Worm (Caenorhabditis elegans) whole organism, L1 larva: Measurements from ENCODE around the gene C05C8.7.

Experiments
- C34B4.2 ChIP-seq: sonication (generic microtip); optimal IDR thresholded peaks from 2 replicates; lab custom pipeline; 2017; ENCODE audit warnings: mild to moderate bottlenecking, missing genetic modification characterization, missing compliant biosample characterization
- aha-1 ChIP-seq: fragments of 150-350 bp; optimal IDR thresholded peaks from 2 replicates; lab custom pipeline; 2014; ENCODE audit warnings: missing biosample characterization, missing genetic modification characterization
- alr-1 ChIP-seq: fragments of 200-800 bp; sonication (Bioruptor generic); optimal IDR thresholded peaks from 2 replicates; lab custom pipeline; 2018; ENCODE audit warnings: borderline replicate concordance, mild to moderate bottlenecking, missing genetic modification characterization, missing compliant biosample characterization
- ama-1 ChIP-seq: fragments of 150-350 bp; optimal IDR thresholded peaks from 2 replicates; lab custom pipeline; 2014
- blmp-1 ChIP-seq: fragments of 150-350 bp; optimal IDR thresholded peaks from 2 replicates; lab custom pipeline; 2014; ENCODE audit warnings: missing biosample characterization, missing genetic modification characterization
- ceh-63 ChIP-seq: fragments of 200-800 bp; sonication (Bioruptor generic); optimal IDR thresholded peaks from 2 replicates; lab custom pipeline; 2018; ENCODE audit warnings: mild to moderate bottlenecking, missing genetic modification characterization, missing compliant biosample characterization
- ceh-8 ChIP-seq: fragments of 200-800 bp; sonication (Bioruptor generic); optimal IDR thresholded peaks from 2 replicates; lab custom pipeline; 2018; ENCODE audit warnings: mild to moderate bottlenecking, missing genetic modification characterization, moderate library complexity, missing compliant biosample characterization
- ceh-88 ChIP-seq: fragments of 200-800 bp; sonication (Bioruptor generic); IDR thresholded peaks from 2 replicates; pipeline ENCODE4 v1.3.6; 2022; ENCODE audit warnings: missing genetic modification characterization, missing compliant biosample characterization
- ceh-90 ChIP-seq: sonication (generic microtip); optimal IDR thresholded peaks from 2 replicates; lab custom pipeline; 2016; ENCODE audit warnings: missing genetic modification characterization, missing compliant biosample characterization
- ces-1 ChIP-seq: fragments of 150-350 bp; optimal IDR thresholded peaks from 2 replicates; lab custom pipeline; 2014; ENCODE audit warnings: missing biosample characterization, missing genetic modification reagents, missing genetic modification characterization
- dpl-1 ChIP-seq, 3 experiments: fragments of 150-350 bp in 2 of 3; sonication (generic microtip) in 1 of 3; optimal IDR thresholded peaks; 2 replicates each; lab custom pipeline; 2014 to 2017; ENCODE audit warnings: missing biosample characterization in 3 of 3, missing genetic modification characterization in 3 of 3, missing genetic modification reagents in 3 of 3
- dsc-1 ChIP-seq: sonication (generic microtip); optimal IDR thresholded peaks from 2 replicates; lab custom pipeline; 2016; ENCODE audit warnings: mild to moderate bottlenecking, missing genetic modification characterization, missing compliant biosample characterization
- efl-1 ChIP-seq, 4 experiments: fragments of 150-350 bp; optimal IDR thresholded peaks in 3 of 4; peaks in 1 of 4; 1 replicate in 1 of 4; 2 replicates in 3 of 4; lab custom pipeline; 2014; ENCODE audit warnings: missing biosample characterization in 2 of 4, missing genetic modification characterization in 2 of 4, missing genetic modification reagents in 2 of 4
- efl-3 ChIP-seq: fragments of 200-800 bp; sonication (Bioruptor generic); optimal IDR thresholded peaks from 2 replicates; lab custom pipeline; 2018; ENCODE audit warnings: mild to moderate bottlenecking, missing genetic modification characterization, missing compliant biosample characterization
- egl-13 ChIP-seq: sonication (generic microtip); optimal IDR thresholded peaks from 2 replicates; lab custom pipeline; 2016; ENCODE audit warnings: missing genotype, missing genetic modification reagents, missing genetic modification characterization, missing compliant biosample characterization
- egl-27 ChIP-seq, 2 experiments: fragments of 150-350 bp in 1 of 2; sonication (generic microtip); optimal IDR thresholded peaks; 3 replicates each; lab custom pipeline; 2017 to 2018; ENCODE audit warnings: missing biosample characterization in 2 of 2, missing genetic modification characterization in 2 of 2, missing genetic modification reagents in 2 of 2
- fkh-10 ChIP-seq: sonication (generic microtip); optimal IDR thresholded peaks from 2 replicates; lab custom pipeline; 2017; ENCODE audit warnings: missing biosample characterization, missing genetic modification reagents, missing genetic modification characterization
- fkh-4 ChIP-seq: sonication (generic microtip); optimal IDR thresholded peaks from 2 replicates; lab custom pipeline; 2016; ENCODE audit warnings: missing compliant biosample characterization, missing genetic modification characterization, borderline replicate concordance
- fkh-8 ChIP-seq: sonication (generic microtip); optimal IDR thresholded peaks from 2 replicates; lab custom pipeline; 2016; ENCODE audit warnings: mild to moderate bottlenecking, missing genetic modification characterization, missing compliant biosample characterization
- hpl-2 ChIP-seq: fragments of 150-350 bp; optimal IDR thresholded peaks from 2 replicates; lab custom pipeline; 2014; ENCODE audit warnings: missing biosample characterization, missing genetic modification reagents, missing genetic modification characterization
- lin-13 ChIP-seq: fragments of 150-350 bp; optimal IDR thresholded peaks from 2 replicates; lab custom pipeline; 2014; ENCODE audit warnings: missing biosample characterization, missing genetic modification reagents, missing genetic modification characterization
- lin-14 ChIP-seq: fragments of 200-800 bp; sonication (Bioruptor generic); optimal IDR thresholded peaks from 2 replicates; lab custom pipeline; 2018; ENCODE audit warnings: mild to moderate bottlenecking, missing genetic modification characterization, moderate library complexity, missing compliant biosample characterization
- lin-35 ChIP-seq, 2 experiments: fragments of 150-350 bp; optimal IDR thresholded peaks; 2 replicates each; lab custom pipeline; 2014; ENCODE audit warnings: missing biosample characterization in 2 of 2, missing genetic modification characterization in 2 of 2, missing genetic modification reagents in 2 of 2
- lin-39 ChIP-seq: fragments of 150-350 bp; optimal IDR thresholded peaks from 2 replicates; lab custom pipeline; 2014; ENCODE audit warnings: missing biosample characterization, missing genetic modification reagents, missing genetic modification characterization
- lir-3 ChIP-seq: sonication (generic microtip); optimal IDR thresholded peaks from 2 replicates; lab custom pipeline; 2016; ENCODE audit warnings: mild to moderate bottlenecking, missing genetic modification characterization, moderate library complexity, missing compliant biosample characterization; ENCODE audit not compliant: poor library complexity
- lsy-2 ChIP-seq, 2 experiments: fragments of 150-350 bp; optimal IDR thresholded peaks; 2 replicates each; lab custom pipeline; 2014; ENCODE audit warnings: missing biosample characterization in 2 of 2, missing genetic modification characterization in 2 of 2
- mab-9 ChIP-seq: fragments of 200-800 bp; sonication (Bioruptor generic); IDR thresholded peaks from 2 replicates; pipeline ENCODE4 v1.3.6; 2022; ENCODE audit warnings: missing genetic modification reagents, missing genetic modification characterization, missing compliant biosample characterization
- mdl-1 ChIP-seq, 2 experiments: fragments of 150-350 bp; optimal IDR thresholded peaks; 2 replicates each; lab custom pipeline; 2014 to 2017; ENCODE audit warnings: missing biosample characterization in 2 of 2, missing genetic modification characterization in 2 of 2, inconsistent platforms in 1 of 2
- mef-2 ChIP-seq: fragments of 150-350 bp; optimal IDR thresholded peaks from 2 replicates; lab custom pipeline; 2014; ENCODE audit warnings: missing biosample characterization, missing genetic modification characterization
- nhr-19 ChIP-seq: fragments of 200-800 bp; sonication (Bioruptor generic); conservative IDR thresholded peaks from 2 replicates; pipeline ENCODE4 v1.3.6; 2022; ENCODE audit warnings: missing genetic modification characterization, missing compliant biosample characterization
- nhr-20 ChIP-seq: sonication (generic microtip); optimal IDR thresholded peaks from 2 replicates; lab custom pipeline; 2016; ENCODE audit warnings: mild to moderate bottlenecking, missing genetic modification characterization, missing compliant biosample characterization
- nhr-47 ChIP-seq: sonication (generic microtip); optimal IDR thresholded peaks from 2 replicates; lab custom pipeline; 2016; ENCODE audit warnings: mild to moderate bottlenecking, missing genetic modification characterization, moderate library complexity, missing compliant biosample characterization
- nhr-71 ChIP-seq: sonication (generic microtip); optimal IDR thresholded peaks from 2 replicates; lab custom pipeline; 2016; ENCODE audit warnings: mild to moderate bottlenecking, missing genetic modification characterization, moderate library complexity, missing compliant biosample characterization
- nhr-76 ChIP-seq: sonication (generic microtip); optimal IDR thresholded peaks from 2 replicates; lab custom pipeline; 2017; ENCODE audit warnings: missing biosample characterization, missing genetic modification characterization
- nhr-85 ChIP-seq: sonication (generic microtip); peaks from one replicate; lab custom pipeline; 2016; ENCODE audit warnings: missing genetic modification characterization, inconsistent platforms, missing compliant biosample characterization
- pqm-1 ChIP-seq: sonication (generic microtip); optimal IDR thresholded peaks from 3 replicates; lab custom pipeline; 2017; ENCODE audit warnings: missing biosample characterization, missing genetic modification characterization
- rnt-1 ChIP-seq: sonication (generic microtip); optimal IDR thresholded peaks from 2 replicates; lab custom pipeline; 2016; ENCODE audit warnings: mild to moderate bottlenecking, missing genetic modification characterization, moderate library complexity, missing compliant biosample characterization
- skn-1 ChIP-seq: fragments of 150-350 bp; optimal IDR thresholded peaks from 2 replicates; lab custom pipeline; 2014; ENCODE audit warnings: missing biosample characterization, missing genetic modification characterization
- sup-37 ChIP-seq: fragments of 200-800 bp; sonication (Bioruptor generic); optimal IDR thresholded peaks from 2 replicates; lab custom pipeline; 2018; ENCODE audit warnings: mild to moderate bottlenecking, missing genetic modification characterization, missing compliant biosample characterization
- tlp-1 ChIP-seq: fragments of 150-350 bp; optimal IDR thresholded peaks from 2 replicates; lab custom pipeline; 2014; ENCODE audit warnings: missing biosample characterization, missing genetic modification characterization
- unc-130 ChIP-seq: fragments of 150-350 bp; optimal IDR thresholded peaks from 2 replicates; lab custom pipeline; 2017; ENCODE audit warnings: missing biosample characterization, missing genetic modification characterization, inconsistent platforms
- unc-62 ChIP-seq: fragments of 150-350 bp; optimal IDR thresholded peaks from 2 replicates; lab custom pipeline; 2014; ENCODE audit warnings: missing biosample characterization, missing genetic modification reagents, missing genetic modification characterization
- unc-86 ChIP-seq: sonication (generic microtip); optimal IDR thresholded peaks from 2 replicates; lab custom pipeline; 2016; ENCODE audit warnings: missing genetic modification characterization, missing compliant biosample characterization
- unc-98 ChIP-seq: fragments of 200-800 bp; sonication (Bioruptor generic); IDR thresholded peaks from 2 replicates; pipeline ENCODE4 v1.3.6; 2022; ENCODE audit warnings: missing genetic modification characterization, missing compliant biosample characterization
- zip-4 ChIP-seq: fragments of 200-800 bp; sonication (Bioruptor generic); optimal IDR thresholded peaks from 2 replicates; lab custom pipeline; 2018; ENCODE audit warnings: mild to moderate bottlenecking, missing genetic modification characterization, moderate library complexity, missing compliant biosample characterization
- ztf-11 ChIP-seq, 2 experiments: sonication (generic microtip); optimal IDR thresholded peaks; 2 replicates each; lab custom pipeline; 2016 to 2017; ENCODE audit warnings: missing genetic modification characterization in 2 of 2, missing biosample characterization in 1 of 2, missing compliant biosample characterization in 1 of 2

Gene C05C8.7

ce11 chrV:7237133-7237532 is 9.7 kb downstream of the C05C8.7 start, which contains the start of gene hyls-1 (continued):
- TF ChIP-seq nhr-85 (tag; lab: Kevin White, UChicago), result peak; percentile 94
- TF ChIP-seq mef-2, result no peak
- no peak for TF ChIP-seq ama-1 (lab: Kevin White, UChicago)
- peak; percentile 74; the same call in 1 of the 2 replicates for TF ChIP-seq ceh-88 (GFP tag; lab: Robert Waterston, UW)
- peak; percentile 75 for TF ChIP-seq hpl-2
- TF ChIP-seq egl-27 (tag; optimal IDR thresholded peaks at IDR 0.05; lab: Kevin White, UChicago), result no peak
- peak; percentile 69 for TF ChIP-seq egl-13
- TF ChIP-seq ceh-63, result no peak
- no peak for TF ChIP-seq mab-9 (GFP tag; lab: Robert Waterston, UW)
- TF ChIP-seq aha-1 (tag; lab: Kevin White, UChicago), result no peak
- TF ChIP-seq efl-3 (GFP tag; lab: Kevin White, UChicago), result no peak
- peak; percentile 94 to 97 for TF ChIP-seq lin-35 (GFP tag; optimal IDR thresholded peaks at IDR 0.05; lab: Kevin White, UChicago)
- no peak for TF ChIP-seq unc-62 (GFP tag; lab: Kevin White, UChicago)
- TF ChIP-seq dsc-1 (tag; lab: Kevin White, UChicago), result peak; percentile 82
- peak; percentile 74 for TF ChIP-seq lir-3 (tag; lab: Kevin White, UChicago)
- TF ChIP-seq pqm-1 (tag; lab: Kevin White, UChicago), result no peak
- TF ChIP-seq C34B4.2 (tag; lab: Kevin White, UChicago), result no peak
- peak in 1 of 2 experiments; percentile 77 for TF ChIP-seq mdl-1 (tag; optimal IDR thresholded peaks at IDR 0.05; lab: Kevin White, UChicago)
- peak; percentile 92 for TF ChIP-seq nhr-71 (tag; lab: Kevin White, UChicago)
- no peak for TF ChIP-seq ceh-90 (tag; lab: Kevin White, UChicago)
- peak; percentile 35 for TF ChIP-seq sup-37
- TF ChIP-seq ztf-11 (tag; optimal IDR thresholded peaks at IDR 0.05; lab: Kevin White, UChicago), result peak in 1 of 2 experiments; percentile 51
- TF ChIP-seq efl-1 (optimal IDR thresholded peaks at IDR 0.05; lab: Kevin White, UChicago), result peak; percentile 96 to 98
- TF ChIP-seq efl-1 (GFP tag; optimal IDR thresholded peaks at IDR 0.05 in 1 of 2; lab: Kevin White, UChicago), result peak; percentile 96 to 100
- peak; percentile 92 for TF ChIP-seq nhr-47 (tag; lab: Kevin White, UChicago)
- TF ChIP-seq skn-1 (tag; lab: Kevin White, UChicago), result peak; percentile 95
- peak; percentile 90 for TF ChIP-seq rnt-1 (tag; lab: Kevin White, UChicago)
- TF ChIP-seq ceh-8 (GFP tag; lab: Kevin White, UChicago), result peak; percentile 44
- no peak for TF ChIP-seq ces-1 (GFP tag; lab: Kevin White, UChicago)
- peak; percentile 88 for TF ChIP-seq lsy-2 (tag; optimal IDR thresholded peaks at IDR 0.05; lab: Kevin White, UChicago)
- no peak for TF ChIP-seq nhr-76 (tag; lab: Kevin White, UChicago)
- TF ChIP-seq fkh-4 (tag; lab: Kevin White, UChicago), result peak; percentile 28
- TF ChIP-seq nhr-20 (tag; lab: Kevin White, UChicago), result peak; percentile 91
- no peak for TF ChIP-seq tlp-1 (tag; lab: Kevin White, UChicago)
- peak; percentile 91 for TF ChIP-seq nhr-19
- peak; percentile 73 for TF ChIP-seq blmp-1 (tag; lab: Kevin White, UChicago)
- peak; percentile 68 for TF ChIP-seq fkh-8 (tag; lab: Kevin White, UChicago)
- peak; percentile 74 for TF ChIP-seq lin-39 (tag; lab: Kevin White, UChicago)
- TF ChIP-seq unc-98 (GFP tag; lab: Robert Waterston, UW), result no peak
- TF ChIP-seq zip-4 (GFP tag; lab: Kevin White, UChicago), result no peak
- TF ChIP-seq lin-13 (GFP tag; lab: Kevin White, UChicago), result peak; percentile 82
- TF ChIP-seq dpl-1 (GFP tag; optimal IDR thresholded peaks at IDR 0.05; lab: Kevin White, UChicago), result peak; percentile 94 to 95 (median 95)
- TF ChIP-seq alr-1 (tag; lab: Kevin White, UChicago), result no peak
- peak; percentile 78 for TF ChIP-seq unc-130 (tag; lab: Kevin White, UChicago)
- TF ChIP-seq unc-86 (tag; lab: Kevin White, UChicago), result peak; percentile 81
- TF ChIP-seq fkh-10 (GFP tag; lab: Kevin White, UChicago), result peak; percentile 37
- TF ChIP-seq lin-14 (GFP tag; lab: Kevin White, UChicago), result peak; percentile 81
